Worm (Caenorhabditis elegans): Measurements from ENCODE around the gene efn-3.

Gene efn-3

ce11 chrX:13514384-13514783 lies 37.1 kb upstream of the efn-3 start (continued):
- TF ChIP-seq fkh-10 (GFP tag; optimal IDR thresholded peaks at IDR 0.05) (peak; percentile 65), nhr-76 (tag; optimal IDR thresholded peaks at IDR 0.05) (peak; percentile 41)

DNA sequence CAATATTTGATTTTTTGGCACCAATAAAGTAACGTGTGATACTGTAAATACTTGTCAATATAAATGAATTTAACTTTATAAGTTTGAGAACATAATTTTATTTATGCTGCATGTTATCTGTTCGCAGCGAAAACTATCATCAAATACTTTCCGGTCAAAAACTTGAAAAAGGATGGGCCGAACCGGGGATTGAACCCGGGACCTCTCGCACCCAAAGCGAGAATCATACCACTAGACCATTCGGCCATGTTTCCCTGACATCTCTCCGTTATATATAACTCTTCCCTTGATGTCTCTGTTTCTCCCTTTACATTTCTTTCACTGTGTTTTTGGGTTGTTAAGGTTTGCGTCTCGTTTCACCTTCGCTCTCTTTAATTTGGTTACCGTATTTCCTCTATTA lies 34.5 kb upstream of the efn-3 start:
- no peak for TF ChIP-seq ama-1 (optimal IDR thresholded peaks at IDR 0.05)
- TF ChIP-seq nhr-23 (tag; optimal IDR thresholded peaks at IDR 0.05), result no peak
- no peak for TF ChIP-seq fkh-10 (GFP tag; optimal IDR thresholded peaks at IDR 0.05)
- TF ChIP-seq ceh-82 (tag; optimal IDR thresholded peaks at IDR 0.05), result peak; percentile 27
- peak; percentile 22 for TF ChIP-seq lin-39 (tag; optimal IDR thresholded peaks at IDR 0.05)
- TF ChIP-seq jun-1 (tag; optimal IDR thresholded peaks at IDR 0.05), result peak; percentile 23
- no peak for TF ChIP-seq elt-1 (tag; optimal IDR thresholded peaks at IDR 0.05)
- no peak for TF ChIP-seq nhr-28 (tag; optimal IDR thresholded peaks at IDR 0.05)
- TF ChIP-seq sea-2 (GFP tag; optimal IDR thresholded peaks at IDR 0.05), result no peak
- TF ChIP-seq nhr-11 (tag; optimal IDR thresholded peaks at IDR 0.05), result no peak
- peak; percentile 26 for TF ChIP-seq snpc-4 (tag; optimal IDR thresholded peaks at IDR 0.05)
- TF ChIP-seq skn-1 (tag; optimal IDR thresholded peaks at IDR 0.05), result no peak
- TF ChIP-seq nhr-25 (tag; optimal IDR thresholded peaks at IDR 0.05), result peak; percentile 32
- no peak for TF ChIP-seq egl-5 (tag; optimal IDR thresholded peaks at IDR 0.05)
- no peak for TF ChIP-seq fos-1 (tag; optimal IDR thresholded peaks at IDR 0.05)
- no peak for TF ChIP-seq nhr-12 (tag; optimal IDR thresholded peaks at IDR 0.05)
- TF ChIP-seq daf-12 (tag; optimal IDR thresholded peaks at IDR 0.05), result no peak
- no peak for TF ChIP-seq nhr-67 (tag; optimal IDR thresholded peaks at IDR 0.05)
- no peak for TF ChIP-seq ztf-4 (tag; optimal IDR thresholded peaks at IDR 0.05)
- TF ChIP-seq mdl-1 (tag; optimal IDR thresholded peaks at IDR 0.05), result no peak
- TF ChIP-seq nhr-76 (tag; optimal IDR thresholded peaks at IDR 0.05), result no peak
- TF ChIP-seq zag-1 (tag; optimal IDR thresholded peaks at IDR 0.05), result no peak
- TF ChIP-seq R02D3.7 (tag; optimal IDR thresholded peaks at IDR 0.05), result no peak
- no peak for TF ChIP-seq fkh-2 (tag; optimal IDR thresholded peaks at IDR 0.05)
- no peak for TF ChIP-seq unc-62 (GFP tag; optimal IDR thresholded peaks at IDR 0.05)
- TF ChIP-seq elt-3 (tag; optimal IDR thresholded peaks at IDR 0.05), result no peak
- TF ChIP-seq lsy-12 (tag; optimal IDR thresholded peaks at IDR 0.05), result peak; percentile 40
- TF ChIP-seq ZK546.5 (tag; optimal IDR thresholded peaks at IDR 0.05), result no peak
- peak; percentile 29 for TF ChIP-seq elt-2 (tag; optimal IDR thresholded peaks at IDR 0.05)
- TF ChIP-seq pqm-1 (tag; optimal IDR thresholded peaks at IDR 0.05), result peak; percentile 17
- no peak for TF ChIP-seq aly-2 (tag; optimal IDR thresholded peaks at IDR 0.05)
- TF ChIP-seq pha-4 (tag; optimal IDR thresholded peaks at IDR 0.05), result peak; percentile 13
- TF ChIP-seq unc-39 (tag; optimal IDR thresholded peaks at IDR 0.05), result no peak
- TF ChIP-seq nfya-1 (tag; optimal IDR thresholded peaks at IDR 0.05; ENCODE audit: insufficient read depth), result peak; percentile 20
- peak; percentile 5 for TF ChIP-seq egl-27 (tag; optimal IDR thresholded peaks at IDR 0.05)
- TF ChIP-seq nhr-237 (tag; optimal IDR thresholded peaks at IDR 0.05), result no peak
- TF ChIP-seq ztf-11 (tag; optimal IDR thresholded peaks at IDR 0.05), result no peak
- TF ChIP-seq tbx-2 (tag; optimal IDR thresholded peaks at IDR 0.05), result peak; percentile 44
- TF ChIP-seq hmg-11 (tag; optimal IDR thresholded peaks at IDR 0.05), result peak; percentile 81
- TF ChIP-seq eor-1 (tag; optimal IDR thresholded peaks at IDR 0.05), result no peak
- TF ChIP-seq ceh-28 (tag; optimal IDR thresholded peaks at IDR 0.05), result no peak
- peak; percentile 77 for TF ChIP-seq nhr-43 (tag; optimal IDR thresholded peaks at IDR 0.05; ENCODE audit: poor library complexity, severe bottlenecking)
- TF ChIP-seq lin-15B (tag; optimal IDR thresholded peaks at IDR 0.05), result no peak
- no peak for TF ChIP-seq ceh-16 (tag; optimal IDR thresholded peaks at IDR 0.05)
- no peak for TF ChIP-seq mml-1 (tag; optimal IDR thresholded peaks at IDR 0.05)
- TF ChIP-seq ceh-9 (tag; optimal IDR thresholded peaks at IDR 0.05), result no peak
- no peak for TF ChIP-seq nhr-77 (tag; optimal IDR thresholded peaks at IDR 0.05)

All from whole organism, L3 larva.